Fruit fly (Drosophila melanogaster) whole organism, embryonic: ENCODE data around the gene mRpL14.

ENCODE experiments used
- Antp ChIP-seq: fragments of 200-800 bp; sonication (Bioruptor generic); optimal IDR thresholded peaks from 3 replicates; lab custom pipeline; 2016; ENCODE audit warnings: missing biosample characterization, missing genetic modification characterization
- Atf-2 ChIP-seq: fragments of 200-800 bp; sonication (Bioruptor generic); optimal IDR thresholded peaks from 2 replicates; lab custom pipeline; 2016; ENCODE audit warnings: missing biosample characterization, missing genetic modification characterization
- Bdp1 ChIP-seq: fragments of 200-800 bp; sonication (Bioruptor generic); optimal IDR thresholded peaks from 3 replicates; lab custom pipeline; 2016; ENCODE audit warnings: missing biosample characterization, missing genetic modification characterization
- CG10209 ChIP-seq: fragments of 200-800 bp; sonication (Bioruptor generic); optimal IDR thresholded peaks from 3 replicates; lab custom pipeline; 2017; ENCODE audit warnings: missing biosample characterization, mild to moderate bottlenecking, missing genetic modification characterization, missing genetic modification reagents
- CG11093 ChIP-seq: fragments of 200-800 bp; sonication (Bioruptor generic); IDR thresholded peaks from 3 replicates; pipeline ENCODE4 v1.3.6; 2022; ENCODE audit warnings: missing biosample characterization, missing genetic modification characterization
- CG11695 ChIP-seq: fragments of 200-800 bp; sonication (Bioruptor generic); IDR thresholded peaks from 3 replicates; pipeline ENCODE4 v1.3.6; 2022; ENCODE audit warnings: missing biosample characterization, missing genetic modification characterization
- CG11723 ChIP-seq: fragments of 200-800 bp; sonication (Bioruptor generic); optimal IDR thresholded peaks from 2 replicates; lab custom pipeline; 2017; ENCODE audit warnings: missing biosample characterization, mild to moderate bottlenecking, missing genetic modification characterization
- CG14965 ChIP-seq: fragments of 200-800 bp; sonication (Bioruptor generic); optimal IDR thresholded peaks from 2 replicates; lab custom pipeline; 2016; ENCODE audit warnings: missing biosample characterization, missing genetic modification characterization, borderline replicate concordance
- CG15269 ChIP-seq: fragments of 200-800 bp; sonication (Bioruptor generic); optimal IDR thresholded peaks from 2 replicates; lab custom pipeline; 2018; ENCODE audit warnings: missing biosample characterization, mild to moderate bottlenecking, missing genetic modification characterization, moderate library complexity
- CG17186 ChIP-seq: fragments of 200-800 bp; sonication (Bioruptor generic); optimal IDR thresholded peaks from 3 replicates; lab custom pipeline; 2017; ENCODE audit warnings: missing biosample characterization, missing genetic modification reagents, missing genetic modification characterization
- CG17568 ChIP-seq: fragments of 200-800 bp; sonication (Bioruptor generic); optimal IDR thresholded peaks from 2 replicates; lab custom pipeline; 2018; ENCODE audit warnings: missing biosample characterization, mild to moderate bottlenecking, missing genetic modification characterization, moderate library complexity
- CG18262 ChIP-seq: fragments of 200-800 bp; optimal IDR thresholded peaks from 3 replicates; lab custom pipeline; 2019; ENCODE audit warnings: missing biosample characterization, mild to moderate bottlenecking, missing genetic modification characterization, moderate library complexity
- CG30431 ChIP-seq: fragments of 200-800 bp; sonication (Bioruptor generic); optimal IDR thresholded peaks from 2 replicates; lab custom pipeline; 2017; ENCODE audit warnings: missing biosample characterization, missing genetic modification characterization
- CG31224 ChIP-seq: fragments of 200-800 bp; sonication (Bioruptor generic); IDR thresholded peaks from 2 replicates; pipeline ENCODE4 v1.3.6; 2022; ENCODE audit warnings: missing biosample characterization, missing genetic modification characterization
- CG3838 ChIP-seq: fragments of 200-800 bp; sonication (Bioruptor generic); optimal IDR thresholded peaks from 3 replicates; lab custom pipeline; 2016; ENCODE audit warnings: missing biosample characterization, missing genetic modification characterization
- CG7745 ChIP-seq: fragments of 200-800 bp; sonication (Bioruptor generic); optimal IDR thresholded peaks from 2 replicates; lab custom pipeline; 2018; ENCODE audit warnings: missing biosample characterization, mild to moderate bottlenecking, missing genetic modification characterization, moderate library complexity
- CG7963 ChIP-seq: fragments of 200-800 bp; sonication (Bioruptor generic); IDR thresholded peaks from 3 replicates; pipeline ENCODE4 v1.3.6; 2022; ENCODE audit warnings: missing biosample characterization, missing genetic modification characterization; ENCODE audit not compliant: partially characterized antibody
- CG8290 ChIP-seq, 3 experiments: fragments of 200-800 bp; sonication (Bioruptor generic); optimal IDR thresholded peaks; 2 replicates each; lab custom pipeline; 2016 to 2019; ENCODE audit warnings: missing biosample characterization in 3 of 3, missing genetic modification characterization in 3 of 3, mild to moderate bottlenecking in 2 of 3, moderate library complexity in 1 of 3
- Chrac-16 ChIP-seq: fragments of 200-800 bp; sonication (Bioruptor generic); optimal IDR thresholded peaks from 3 replicates; lab custom pipeline; 2016; ENCODE audit warnings: missing biosample characterization, missing genetic modification characterization
- CoRest ChIP-seq: fragments of 200-800 bp; sonication (Bioruptor generic); optimal IDR thresholded peaks from 3 replicates; lab custom pipeline; 2018; ENCODE audit warnings: missing biosample characterization, mild to moderate bottlenecking, missing genetic modification characterization, moderate library complexity
- Dbx ChIP-seq: fragments of 200-800 bp; sonication (Bioruptor generic); IDR thresholded peaks from 3 replicates; pipeline ENCODE4 v1.3.6; 2022; ENCODE audit warnings: missing biosample characterization, missing genetic modification characterization
- Doc3 ChIP-seq: fragments of 200-800 bp; sonication (Bioruptor generic); IDR thresholded peaks from 3 replicates; pipeline ENCODE4 v1.3.6; 2022; ENCODE audit warnings: missing biosample characterization, missing genetic modification characterization; ENCODE audit not compliant: partially characterized antibody
- Dref ChIP-seq: fragments of 200-800 bp; sonication (Bioruptor generic); IDR thresholded peaks from 2 replicates; pipeline ENCODE4 v1.3.6; 2022; ENCODE audit warnings: missing biosample characterization, missing genetic modification characterization
- E2f2 ChIP-seq: fragments of 200-800 bp; sonication (Bioruptor generic); IDR thresholded peaks from 2 replicates; pipeline ENCODE4 v1.3.6; 2022; ENCODE audit warnings: missing biosample characterization, missing genetic modification characterization
- Hsf ChIP-seq: fragments of 200-800 bp; sonication (Bioruptor generic); optimal IDR thresholded peaks from 3 replicates; lab custom pipeline; 2016; ENCODE audit warnings: missing biosample characterization, missing genetic modification characterization
- MTF-1 ChIP-seq: fragments of 200-800 bp; sonication (Bioruptor generic); optimal IDR thresholded peaks from 2 replicates; lab custom pipeline; 2018; ENCODE audit warnings: missing biosample characterization, mild to moderate bottlenecking, missing genetic modification characterization, borderline replicate concordance
- Nf-YA ChIP-seq: fragments of 200-800 bp; sonication (Bioruptor generic); IDR thresholded peaks from 2 replicates; pipeline ENCODE4 v1.3.6; 2022; ENCODE audit warnings: missing biosample characterization, missing genetic modification characterization
- PHDP ChIP-seq: fragments of 200-800 bp; sonication (Bioruptor generic); optimal IDR thresholded peaks from 3 replicates; lab custom pipeline; 2018; ENCODE audit warnings: missing biosample characterization, mild to moderate bottlenecking, missing genetic modification characterization, moderate library complexity
- Poxn ChIP-seq: fragments of 200-800 bp; sonication (Bioruptor generic); IDR thresholded peaks from 2 replicates; pipeline ENCODE4 v1.3.6; 2022; ENCODE audit warnings: missing biosample characterization, missing genetic modification characterization
- Trl ChIP-seq, 3 experiments: fragments of >200 bp in 2 of 3; fragments of 200-800 bp in 1 of 3; sonication (Bioruptor generic) in 1 of 3; optimal IDR thresholded peaks; 2 replicates in 1 of 3; 3 replicates in 2 of 3; lab custom pipeline; 2016 to 2017; ENCODE audit warnings: missing biosample characterization in 1 of 3, missing genetic modification characterization in 1 of 3
- aop ChIP-seq: fragments of 200-800 bp; sonication (Bioruptor generic); IDR thresholded peaks from 2 replicates; pipeline ENCODE4 v1.3.6; 2022; ENCODE audit warnings: missing biosample characterization, missing genetic modification characterization
- dati ChIP-seq: fragments of 200-800 bp; sonication (Bioruptor generic); IDR thresholded peaks from 2 replicates; pipeline ENCODE4 v1.3.6; 2022; ENCODE audit warnings: missing biosample characterization, missing genetic modification characterization
- ems ChIP-seq: fragments of 200-800 bp; sonication (Bioruptor generic); optimal IDR thresholded peaks from 3 replicates; lab custom pipeline; 2016; ENCODE audit warnings: missing biosample characterization, missing genetic modification characterization
- esg ChIP-seq: fragments of 200-800 bp; sonication (Bioruptor generic); conservative IDR thresholded peaks from 2 replicates; pipeline ENCODE4 v1.3.6; 2022; ENCODE audit warnings: missing biosample characterization, missing genetic modification characterization
- fd102C ChIP-seq: fragments of 200-800 bp; sonication (Bioruptor generic); optimal IDR thresholded peaks from 2 replicates; lab custom pipeline; 2018; ENCODE audit warnings: missing biosample characterization, mild to moderate bottlenecking, missing genetic modification characterization, moderate library complexity
- hb ChIP-seq: fragments of 200-800 bp; sonication (Bioruptor generic); IDR thresholded peaks from 3 replicates; pipeline ENCODE4 v1.3.6; 2022; ENCODE audit warnings: missing biosample characterization, missing genetic modification characterization; ENCODE audit not compliant: partially characterized antibody
- jigr1 ChIP-seq: fragments of 200-800 bp; sonication (Bioruptor generic); IDR thresholded peaks from 3 replicates; pipeline ENCODE4 v1.3.6; 2022; ENCODE audit warnings: missing biosample characterization, missing genetic modification characterization
- jing ChIP-seq: fragments of 200-800 bp; sonication (Bioruptor generic); optimal IDR thresholded peaks from 2 replicates; lab custom pipeline; 2018; ENCODE audit warnings: missing biosample characterization, mild to moderate bottlenecking, missing genetic modification characterization
- kay ChIP-seq: fragments of 200-800 bp; sonication (Bioruptor generic); optimal IDR thresholded peaks from 2 replicates; lab custom pipeline; 2016; ENCODE audit warnings: missing biosample characterization, missing genetic modification characterization
- klu ChIP-seq: fragments of 200-800 bp; sonication (Bioruptor generic); IDR thresholded peaks from 2 replicates; pipeline ENCODE4 v1.3.6; 2022; ENCODE audit warnings: missing biosample characterization, missing genetic modification characterization
- nom ChIP-seq: fragments of 200-800 bp; sonication (Bioruptor generic); optimal IDR thresholded peaks from 2 replicates; lab custom pipeline; 2017; ENCODE audit warnings: missing biosample characterization, missing genetic modification characterization, mild to moderate bottlenecking, moderate library complexity, missing genetic modification reagents
- ro ChIP-seq: fragments of 200-800 bp; sonication (Bioruptor generic); IDR thresholded peaks from 2 replicates; pipeline ENCODE4 v1.3.6; 2022; ENCODE audit warnings: missing biosample characterization, missing genetic modification characterization
- sqz ChIP-seq: fragments of 200-800 bp; sonication (Bioruptor generic); optimal IDR thresholded peaks from 3 replicates; lab custom pipeline; 2018; ENCODE audit warnings: missing biosample characterization, mild to moderate bottlenecking, missing genetic modification characterization
- tna ChIP-seq: fragments of 200-800 bp; sonication (Bioruptor generic); IDR thresholded peaks from 2 replicates; pipeline ENCODE4 v1.3.6; 2022; ENCODE audit warnings: missing biosample characterization, missing genetic modification characterization; ENCODE audit not compliant: partially characterized antibody
- trh ChIP-seq: fragments of 200-800 bp; sonication (Bioruptor generic); optimal IDR thresholded peaks from 2 replicates; lab custom pipeline; 2016; ENCODE audit warnings: missing biosample characterization, missing genetic modification characterization
- vnd ChIP-seq: fragments of 200-800 bp; sonication (Bioruptor generic); IDR thresholded peaks from 3 replicates; pipeline ENCODE4 v1.3.6; 2022; ENCODE audit warnings: missing biosample characterization, missing genetic modification characterization; ENCODE audit not compliant: partially characterized antibody
- wor ChIP-seq: fragments of 200-800 bp; sonication (Bioruptor generic); IDR thresholded peaks from 2 replicates; pipeline ENCODE4 v1.3.6; 2022; ENCODE audit warnings: missing biosample characterization, missing genetic modification characterization
- zfh2 ChIP-seq: fragments of 200-800 bp; sonication (Bioruptor generic); optimal IDR thresholded peaks from 2 replicates; lab custom pipeline; 2016; ENCODE audit warnings: missing biosample characterization, missing genetic modification characterization

The mRpL14 gene

DNA sequence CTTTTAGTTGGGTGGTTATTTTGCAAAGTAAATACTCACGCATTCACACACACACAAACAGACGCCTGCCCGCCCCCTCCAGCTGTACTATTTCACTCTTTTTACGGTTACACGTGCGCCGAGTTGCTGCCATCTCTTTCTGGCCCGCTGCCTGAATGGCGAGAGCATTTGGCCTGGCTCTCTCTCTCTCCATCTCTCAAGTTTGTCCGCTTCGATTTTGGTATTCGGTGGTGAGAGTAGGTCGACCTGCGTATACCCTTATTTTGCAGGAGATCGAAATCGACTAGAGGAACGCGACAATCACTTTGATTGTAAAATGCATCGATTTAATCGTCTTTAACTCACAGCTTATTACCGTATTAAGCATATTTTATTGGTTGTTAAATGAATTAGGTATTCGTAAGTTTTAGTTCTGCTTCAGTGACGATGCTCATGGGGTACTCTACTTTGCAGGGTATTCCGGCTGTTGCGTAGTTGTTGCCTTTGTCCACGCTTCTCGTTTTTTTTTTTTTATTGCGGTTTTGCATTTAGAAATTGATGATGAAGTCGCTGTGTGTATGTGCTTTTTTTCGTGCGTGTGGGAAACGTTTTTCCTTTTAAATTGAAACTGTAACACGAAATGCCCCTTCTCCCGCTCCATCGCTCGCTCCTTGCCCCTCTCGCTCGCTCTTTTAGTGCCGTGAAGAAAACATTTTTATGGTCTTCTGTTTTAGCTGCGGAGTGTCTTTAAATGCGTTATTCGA is 40.5 kb downstream of the mRpL14 start (continued):
- TF ChIP-seq fd102C (GFP tag; lab: Kevin White, UChicago) (peak; percentile 42), jing (GFP tag; lab: Kevin White, UChicago) (peak; percentile 80), aop (no peak), Dbx (GFP tag; lab: Robert Waterston, UW) (peak; percentile 85), CG11695 (GFP tag; lab: Robert Waterston, UW) (peak; percentile 86), CG8290 (GFP tag; optimal IDR thresholded peaks at IDR 0.05; lab: Kevin White, UChicago) (peak; percentile 59), CG8290 (tag; optimal IDR thresholded peaks at IDR 0.05; lab: Kevin White, UChicago) (peak; percentile 47 to 96), Poxn (peak; percentile 32; the same call in 1 of the 2 replicates), Bdp1 (GFP tag; lab: Kevin White, UChicago) (peak; percentile 83), trh (GFP tag; lab: Kevin White, UChicago) (peak; percentile 62), nom (GFP tag; lab: Kevin White, UChicago) (peak; percentile 78), CG30431 (peak; percentile 82), wor (peak; percentile 75), CG10209 (GFP tag; lab: Kevin White, UChicago) (peak; percentile 87), CG11093 (GFP tag; lab: Robert Waterston, UW) (peak; percentile 66; the same call in 1 of the 3 replicates), Trl (optimal IDR thresholded peaks at IDR 0.05; lab: Kevin White, UChicago) (peak; percentile 90), Trl (GFP tag; optimal IDR thresholded peaks at IDR 0.05; lab: Kevin White, UChicago) (peak; percentile 87), CG11723 (GFP tag; lab: Kevin White, UChicago) (peak; percentile 85), sqz (GFP tag; lab: Kevin White, UChicago) (peak; percentile 100), Doc3 (GFP tag; lab: Robert Waterston, UW) (no peak), CG3838 (peak; percentile 65), ems (GFP tag; lab: Kevin White, UChicago) (peak; percentile 91), kay (peak; percentile 84), CG17186 (GFP tag; lab: Kevin White, UChicago) (peak; percentile 57), CG7963 (GFP tag; lab: Robert Waterston, UW) (no peak), Antp (GFP tag; lab: Kevin White, UChicago) (peak; percentile 91), Dref (GFP tag; lab: Robert Waterston, UW) (no peak), E2f2 (peak; percentile 71), Hsf (GFP tag; lab: Kevin White, UChicago) (peak; percentile 91), Chrac-16 (peak; percentile 92), ro (GFP tag; lab: Robert Waterston, UW) (no peak), Atf-2 (peak; percentile 89), zfh2 (GFP tag; lab: Kevin White, UChicago) (peak; percentile 93), CG15269 (peak; percentile 87), MTF-1 (GFP tag; lab: Kevin White, UChicago) (peak; percentile 44), Nf-YA (GFP tag; lab: Robert Waterston, UW) (peak; percentile 54; the same call in 1 of the 2 replicates), dati (0 out of 2 replicates have a peak, but pooled peaks have one; percentile 48), CG14965 (GFP tag; lab: Kevin White, UChicago) (peak; percentile 60), PHDP (tag; lab: Kevin White, UChicago) (peak; percentile 92), CG18262 (peak; percentile 89), tna (GFP tag; lab: Robert Waterston, UW) (no peak), klu (peak; percentile 73), hb (GFP tag; lab: Robert Waterston, UW) (no peak), CG17568 (GFP tag; lab: Kevin White, UChicago) (peak; percentile 79), jigr1 (GFP tag; lab: Robert Waterston, UW) (peak; percentile 25; the same call in 1 of the 3 replicates), vnd (no peak), CoRest (tag; lab: Kevin White, UChicago) (peak; percentile 90), CG31224 (GFP tag; lab: Robert Waterston, UW) (peak; percentile 73), esg (GFP tag; lab: Robert Waterston, UW) (peak; percentile 84), CG7745 (tag; lab: Kevin White, UChicago) (no peak)
